Fruit fly (Drosophila melanogaster): ENCODE measurements around the gene Orc5.

Gene Orc5

dm6 chr2L:13793405-13793804 lies 36.2 kb upstream of the Orc5 start, which contains the start of gene Sec71 (continued):
- TF ChIP-seq Hr3 (GFP tag; optimal IDR thresholded peaks at IDR 0.05) (no peak), scrt (GFP tag; optimal IDR thresholded peaks at IDR 0.05) (no peak), Hr51 (GFP tag; optimal IDR thresholded peaks at IDR 0.05) (no peak), E2f2 (GFP tag; IDR thresholded peaks at IDR 0.05) (peak; percentile 70), CG11456 (GFP tag; IDR thresholded peaks at IDR 0.05) (no peak), CG12659 (GFP tag; optimal IDR thresholded peaks at IDR 0.05) (peak; percentile 39), pzg (GFP tag; optimal IDR thresholded peaks at IDR 0.05) (peak; percentile 78), peb (GFP tag; IDR thresholded peaks at IDR 0.05) (no peak), gro (GFP tag; optimal IDR thresholded peaks at IDR 0.05) (no peak), CG16863 (GFP tag; optimal IDR thresholded peaks at IDR 0.05) (peak; percentile 3), br (optimal IDR thresholded peaks at IDR 0.05) (no peak), twi (tag; optimal IDR thresholded peaks at IDR 0.05) (no peak), sens (GFP tag) (no peak), sisA (GFP tag; IDR thresholded peaks at IDR 0.05) (no peak), CG6689 (GFP tag; IDR thresholded peaks at IDR 0.05) (no peak), Ravus (GFP tag; IDR thresholded peaks at IDR 0.05) (no peak), CG30431 (GFP tag; optimal IDR thresholded peaks at IDR 0.05) (no peak)

- TF ChIP-seq fru (optimal IDR thresholded peaks at IDR 0.05), result no peak
- peak; percentile 27 for TF ChIP-seq CG13424 (tag; optimal IDR thresholded peaks at IDR 0.05)
- TF ChIP-seq CG12155 (GFP tag; optimal IDR thresholded peaks at IDR 0.05), result no peak
- no peak for TF ChIP-seq CG2129 (GFP tag; IDR thresholded peaks at IDR 0.05; ENCODE audit: partially characterized antibody)
- peak; percentile 11 for TF ChIP-seq CG1233 (GFP tag; optimal IDR thresholded peaks at IDR 0.05)
- peak; percentile 23 for TF ChIP-seq CG18599 (GFP tag; optimal IDR thresholded peaks at IDR 0.05)
- TF ChIP-seq wek (GFP tag; optimal IDR thresholded peaks at IDR 0.05), result peak; percentile 8
- peak; percentile 76 for TF ChIP-seq ATbp (GFP tag; optimal IDR thresholded peaks at IDR 0.05)
- TF ChIP-seq CG3407 (GFP tag; optimal IDR thresholded peaks at IDR 0.05), result peak; percentile 21
- TF ChIP-seq rib (GFP tag; IDR thresholded peaks at IDR 0.05), result no peak
- TF ChIP-seq CG17385 (GFP tag; optimal IDR thresholded peaks at IDR 0.05), result peak; percentile 12
- TF ChIP-seq Lim3 (GFP tag; IDR thresholded peaks at IDR 0.05), result no peak
- peak; percentile 35 for TF ChIP-seq Fer1 (GFP tag; optimal IDR thresholded peaks at IDR 0.05)
- TF ChIP-seq da (GFP tag; optimal IDR thresholded peaks at IDR 0.05), result no peak
- peak; percentile 54 for TF ChIP-seq CrebB (tag; optimal IDR thresholded peaks at IDR 0.05)
- peak; percentile 8 for TF ChIP-seq CG13296 (GFP tag; optimal IDR thresholded peaks at IDR 0.05)
- peak; percentile 12 for TF ChIP-seq CG3281 (GFP tag; optimal IDR thresholded peaks at IDR 0.05)
- TF ChIP-seq CG7987 (GFP tag; optimal IDR thresholded peaks at IDR 0.05), result peak; percentile 15
- no peak for TF ChIP-seq B-H1 (GFP tag; IDR thresholded peaks at IDR 0.05)
- TF ChIP-seq CG17359 (tag; optimal IDR thresholded peaks at IDR 0.05), result peak; percentile 50
- TF ChIP-seq CG31365 (tag; optimal IDR thresholded peaks at IDR 0.05), result peak; percentile 13
Measured at dm6 chr2L:13801166-13801565, 28.5 kb upstream of the Orc5 start.

- TF ChIP-seq H2.0 (GFP tag; IDR thresholded peaks at IDR 0.05) (no peak), wdn (GFP tag; IDR thresholded peaks at IDR 0.05) (no peak), CG13424 (tag; optimal IDR thresholded peaks at IDR 0.05) (no peak), NC2β (GFP tag; optimal IDR thresholded peaks at IDR 0.05) (no peak), CG8281 (tag; optimal IDR thresholded peaks at IDR 0.05) (no peak), dysf (GFP tag; IDR thresholded peaks at IDR 0.05) (no peak), CG3838 (GFP tag; optimal IDR thresholded peaks at IDR 0.05) (no peak), Med (GFP tag) (peak; percentile 60), CG32532 (GFP tag; IDR thresholded peaks at IDR 0.05) (0 out of 2 replicates have a peak, but pooled peaks have one; percentile 18), h (optimal IDR thresholded peaks at IDR 0.05) (no peak), CG12155 (GFP tag; optimal IDR thresholded peaks at IDR 0.05) (no peak), CG17568 (GFP tag; optimal IDR thresholded peaks at IDR 0.05) (no peak), hb (GFP tag; IDR thresholded peaks at IDR 0.05; ENCODE audit: partially characterized antibody) (no peak), CG11504 (tag; optimal IDR thresholded peaks at IDR 0.05) (no peak), tna (GFP tag; IDR thresholded peaks at IDR 0.05; ENCODE audit: partially characterized antibody) (no peak), NK7.1 (GFP tag; optimal IDR thresholded peaks at IDR 0.05) (no peak)
Measured at dm6 chr2L:13802075-13802639, 27.5 kb upstream of the Orc5 start.

Data from whole organism, embryonic.